Worm (Caenorhabditis elegans): ENCODE results near the gene C29E4.14.

The C29E4.14 gene

DNA sequence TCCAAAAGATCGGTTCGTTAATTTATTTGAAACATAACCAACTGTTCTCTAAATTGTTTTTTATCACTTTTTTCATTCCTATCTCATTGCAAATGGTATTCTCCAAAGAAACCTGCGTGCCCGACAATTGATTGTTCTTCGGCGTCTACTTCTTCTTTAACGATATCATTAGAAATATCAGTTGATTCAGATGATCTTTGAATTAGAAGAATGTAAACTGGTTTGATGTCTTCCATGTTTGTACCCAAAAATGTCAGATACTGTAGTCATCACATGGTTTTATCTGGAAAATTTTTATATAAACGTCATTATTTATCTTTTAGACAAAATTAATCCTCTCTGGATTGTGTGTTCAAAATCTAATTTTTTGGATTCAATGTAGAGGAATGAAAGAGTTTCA is 22.2 kb upstream of the C29E4.14 start:
- TF ChIP-seq syd-9 (tag; optimal IDR thresholded peaks at IDR 0.05) (no peak), hlh-15 (tag; optimal IDR thresholded peaks at IDR 0.05) (no peak), K09A11.1 (tag; optimal IDR thresholded peaks at IDR 0.05; ENCODE audit: insufficient read depth) (no peak), pqm-1 (tag; optimal IDR thresholded peaks at IDR 0.05) (no peak), eyg-1 (tag; optimal IDR thresholded peaks at IDR 0.05) (no peak), dmd-4 (tag; optimal IDR thresholded peaks at IDR 0.05; ENCODE audit: borderline replicate concordance) (no peak), ttx-3 (tag; optimal IDR thresholded peaks at IDR 0.05) (no peak), lim-6 (tag; optimal IDR thresholded peaks at IDR 0.05) (no peak), hlh-6 (tag; optimal IDR thresholded peaks at IDR 0.05) (no peak), fax-1 (tag; optimal IDR thresholded peaks at IDR 0.05) (no peak), pros-1 (tag; optimal IDR thresholded peaks at IDR 0.05) (no peak), C38D4.7 (GFP tag; optimal IDR thresholded peaks at IDR 0.05) (no peak), C08G9.2 (tag; optimal IDR thresholded peaks at IDR 0.05) (no peak), ceh-45 (GFP tag; IDR thresholded peaks at IDR 0.05) (no peak), unc-55 (GFP tag; optimal IDR thresholded peaks at IDR 0.05) (no peak), ceh-30 (tag; optimal IDR thresholded peaks at IDR 0.05) (no peak)

- TF ChIP-seq pros-1 (tag; optimal IDR thresholded peaks at IDR 0.05) = no peak
- no peak for TF ChIP-seq lin-11 (tag; optimal IDR thresholded peaks at IDR 0.05)
- no peak for TF ChIP-seq ttx-3 (tag; optimal IDR thresholded peaks at IDR 0.05)
- TF ChIP-seq ceh-45 (GFP tag; IDR thresholded peaks at IDR 0.05) = no peak
- TF ChIP-seq pax-1 (tag; optimal IDR thresholded peaks at IDR 0.05) = no peak
- TF ChIP-seq hlh-6 (tag; optimal IDR thresholded peaks at IDR 0.05) = no peak
- no peak for TF ChIP-seq ref-2 (tag; optimal IDR thresholded peaks at IDR 0.05)
- no peak for TF ChIP-seq ceh-18 (tag; optimal IDR thresholded peaks at IDR 0.05)
- TF ChIP-seq ceh-48 (tag; optimal IDR thresholded peaks at IDR 0.05) = no peak
- no peak for TF ChIP-seq K02D7.2 (tag; optimal IDR thresholded peaks at IDR 0.05)
- TF ChIP-seq pha-4 (tag; optimal IDR thresholded peaks at IDR 0.05) = no peak
- no peak for TF ChIP-seq npax-4 (tag; optimal IDR thresholded peaks at IDR 0.05)
- TF ChIP-seq dmd-4 (tag; optimal IDR thresholded peaks at IDR 0.05; ENCODE audit: borderline replicate concordance) = no peak
- TF ChIP-seq zip-5 (tag; optimal IDR thresholded peaks at IDR 0.05) = no peak
- no peak for TF ChIP-seq pqm-1 (tag; optimal IDR thresholded peaks at IDR 0.05)
- no peak for TF ChIP-seq ama-1 (optimal IDR thresholded peaks at IDR 0.05)
Observed at ce11 chrIII:7900733-7901132, 19.2 kb upstream of the C29E4.14 start, which contains the start of gene best-24. TSS of gene best-24 (plus strand) at chrIII:7901033.

ce11 chrIII:7903427-7903826 is 16.5 kb upstream of the C29E4.14 start:
- no peak for TF ChIP-seq ahr-1 (tag; optimal IDR thresholded peaks at IDR 0.05)
- TF ChIP-seq unc-3 (GFP tag; conservative IDR thresholded peaks at IDR 0.05) = no peak
- no peak for TF ChIP-seq unc-3 (tag; optimal IDR thresholded peaks at IDR 0.05)
- no peak for TF ChIP-seq hlh-8 (tag; optimal IDR thresholded peaks at IDR 0.05)
- no peak for TF ChIP-seq unc-86 (tag; optimal IDR thresholded peaks at IDR 0.05)
- no peak for TF ChIP-seq K09A11.1 (tag; optimal IDR thresholded peaks at IDR 0.05; ENCODE audit: insufficient read depth)
- no peak for TF ChIP-seq ets-4 (tag; optimal IDR thresholded peaks at IDR 0.05)
- no peak for TF ChIP-seq ceh-30 (tag; optimal IDR thresholded peaks at IDR 0.05)
- no peak for TF ChIP-seq tbx-7 (tag; optimal IDR thresholded peaks at IDR 0.05)
- no peak for TF ChIP-seq ztf-16 (tag; optimal IDR thresholded peaks at IDR 0.05)
- no peak for TF ChIP-seq che-1 (tag; optimal IDR thresholded peaks at IDR 0.05)
- no peak for TF ChIP-seq nfya-1 (tag; optimal IDR thresholded peaks at IDR 0.05)
- no peak for TF ChIP-seq pha-2 (tag; optimal IDR thresholded peaks at IDR 0.05)
- TF ChIP-seq dve-1 (tag; optimal IDR thresholded peaks at IDR 0.05) = no peak
- no peak for TF ChIP-seq ref-2 (tag; optimal IDR thresholded peaks at IDR 0.05)

DNA sequence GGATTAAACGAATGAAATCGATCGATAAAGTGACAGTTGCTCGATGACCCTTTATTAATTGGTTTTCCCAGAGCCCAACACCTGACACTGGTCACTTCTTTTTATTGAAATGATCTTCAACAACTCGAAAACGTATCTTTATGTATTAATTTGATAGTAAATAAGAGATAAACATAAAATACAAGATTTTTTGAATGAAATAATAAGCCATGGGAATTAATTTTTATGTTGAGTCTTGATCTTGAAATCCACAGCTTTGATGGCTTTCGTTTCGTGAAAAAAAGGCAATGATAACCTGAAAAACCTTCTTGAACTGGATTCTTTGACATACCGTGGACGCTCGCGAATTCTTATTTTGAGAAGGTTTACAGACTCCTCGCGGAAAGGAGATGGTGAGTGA is 12.4 kb upstream of the C29E4.14 start, which contains the start of gene pcp-5:
TSS of gene pcp-5 (minus strand) at position 101 of the 400 bp plus-strand sequence.
- TF ChIP-seq ceh-31 (tag; optimal IDR thresholded peaks at IDR 0.05) (no peak), unc-55 (GFP tag; optimal IDR thresholded peaks at IDR 0.05) (peak; percentile 6)

Measured in whole organism, late embryonic.